Worm (Caenorhabditis elegans): ENCODE results near the gene irld-20.

DNA sequence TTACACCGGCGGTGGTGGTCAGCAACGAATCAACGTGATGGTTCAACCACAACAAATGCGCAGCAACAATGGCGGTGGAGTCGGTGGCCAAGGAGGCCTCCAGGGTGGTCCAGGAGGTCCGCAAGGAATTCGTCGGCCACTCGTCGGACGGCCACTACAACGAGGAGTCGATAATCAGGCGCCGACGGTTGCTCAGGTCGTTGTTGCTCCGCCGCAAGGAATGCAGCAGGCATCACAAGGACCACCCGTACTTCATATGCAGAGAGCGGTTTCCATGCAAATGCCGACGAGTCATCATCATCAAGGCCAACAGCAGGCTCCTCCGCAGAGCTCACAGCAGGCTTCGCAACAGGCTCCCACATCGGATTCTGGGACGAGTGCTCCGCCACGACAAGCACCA lies 7.4 kb upstream of the irld-20 start:
- no peak for TF ChIP-seq ZK546.5 (tag; optimal IDR thresholded peaks at IDR 0.05)
- TF ChIP-seq aly-2 (tag; optimal IDR thresholded peaks at IDR 0.05) = no peak
- no peak for TF ChIP-seq unc-55 (GFP tag; optimal IDR thresholded peaks at IDR 0.05)
- no peak for TF ChIP-seq fos-1 (tag; optimal IDR thresholded peaks at IDR 0.05)
- TF ChIP-seq nhr-21 (tag; optimal IDR thresholded peaks at IDR 0.05) = no peak
- no peak for TF ChIP-seq mab-5 (tag; optimal IDR thresholded peaks at IDR 0.05)
- TF ChIP-seq nhr-12 (tag; optimal IDR thresholded peaks at IDR 0.05) = no peak
- no peak for TF ChIP-seq zag-1 (tag; optimal IDR thresholded peaks at IDR 0.05)
- TF ChIP-seq nhr-25 (tag; optimal IDR thresholded peaks at IDR 0.05) = no peak
- no peak for TF ChIP-seq snpc-4 (tag; optimal IDR thresholded peaks at IDR 0.05)
- TF ChIP-seq F13H6.1 (tag; optimal IDR thresholded peaks at IDR 0.05) = no peak
- TF ChIP-seq lin-13 (GFP tag; optimal IDR thresholded peaks at IDR 0.05) = no peak
- no peak for TF ChIP-seq dmd-4 (tag; optimal IDR thresholded peaks at IDR 0.05)
